Worm (Caenorhabditis elegans) whole organism, L3 larva: ENCODE results near the gene T16H12.2.

Source experiments
- ZK546.5 ChIP-seq: sonication (generic microtip); optimal IDR thresholded peaks from 2 replicates; lab custom pipeline; 2017; ENCODE audit warnings: missing biosample characterization, missing genetic modification characterization
- aly-2 ChIP-seq: fragments of 150-350 bp; optimal IDR thresholded peaks from 2 replicates; lab custom pipeline; 2014; ENCODE audit warnings: missing biosample characterization, missing genetic modification characterization
- ama-1 ChIP-seq: fragments of 150-350 bp; optimal IDR thresholded peaks from 2 replicates; lab custom pipeline; 2018
- ceh-28 ChIP-seq: fragments of 150-350 bp; optimal IDR thresholded peaks from 2 replicates; lab custom pipeline; 2014; ENCODE audit warnings: missing biosample characterization, missing genetic modification reagents, missing genetic modification characterization
- ceh-82 ChIP-seq: fragments of 150-350 bp; optimal IDR thresholded peaks from 2 replicates; lab custom pipeline; 2014; ENCODE audit warnings: missing biosample characterization, missing genetic modification characterization
- ceh-9 ChIP-seq: sonication (generic microtip); optimal IDR thresholded peaks from 2 replicates; lab custom pipeline; 2018; ENCODE audit warnings: missing biosample characterization, missing genetic modification characterization
- daf-12 ChIP-seq: fragments of 150-350 bp; optimal IDR thresholded peaks from 2 replicates; lab custom pipeline; 2014; ENCODE audit warnings: missing biosample characterization, missing genetic modification reagents, missing genetic modification characterization
- egl-27 ChIP-seq: sonication (generic microtip); optimal IDR thresholded peaks from 4 replicates; lab custom pipeline; 2017; ENCODE audit warnings: missing biosample characterization, missing genetic modification reagents, missing genetic modification characterization
- egl-5 ChIP-seq: fragments of 150-350 bp; optimal IDR thresholded peaks from 2 replicates; lab custom pipeline; 2017; ENCODE audit warnings: missing biosample characterization, missing genetic modification reagents, missing genetic modification characterization, inconsistent platforms
- elt-1 ChIP-seq: fragments of 150-350 bp; optimal IDR thresholded peaks from 2 replicates; lab custom pipeline; 2014; ENCODE audit warnings: missing biosample characterization, missing genetic modification characterization
- elt-2 ChIP-seq: sonication (generic microtip); optimal IDR thresholded peaks from 2 replicates; lab custom pipeline; 2016; ENCODE audit warnings: missing genetic modification reagents, mild to moderate bottlenecking, missing genetic modification characterization, missing compliant biosample characterization
- elt-3 ChIP-seq, 3 experiments: fragments of 150-350 bp in 1 of 3; sonication (generic microtip) in 2 of 3; optimal IDR thresholded peaks; 2 replicates in 2 of 3; 4 replicates in 1 of 3; lab custom pipeline; 2014 to 2017; ENCODE audit warnings: missing biosample characterization in 3 of 3, missing genetic modification characterization in 3 of 3
- eor-1 ChIP-seq, 2 experiments: fragments of 150-350 bp; optimal IDR thresholded peaks; 2 replicates each; lab custom pipeline; 2014 to 2018; ENCODE audit warnings: missing biosample characterization in 2 of 2, missing genetic modification characterization in 2 of 2
- fkh-10 ChIP-seq: sonication (generic microtip); optimal IDR thresholded peaks from 2 replicates; lab custom pipeline; 2017; ENCODE audit warnings: missing biosample characterization, missing genetic modification reagents, missing genetic modification characterization
- fkh-2 ChIP-seq: fragments of 150-350 bp; optimal IDR thresholded peaks from 2 replicates; lab custom pipeline; 2014; ENCODE audit warnings: missing biosample characterization, missing genetic modification reagents, missing genetic modification characterization
- hmg-11 ChIP-seq: sonication (generic microtip); optimal IDR thresholded peaks from 2 replicates; lab custom pipeline; 2016; ENCODE audit warnings: missing genetic modification characterization, missing compliant biosample characterization
- jun-1 ChIP-seq: fragments of 150-350 bp; optimal IDR thresholded peaks from 2 replicates; lab custom pipeline; 2014; ENCODE audit warnings: missing biosample characterization, missing genetic modification reagents, missing genetic modification characterization
- lin-15B ChIP-seq: fragments of 150-350 bp; optimal IDR thresholded peaks from 2 replicates; lab custom pipeline; 2014; ENCODE audit warnings: missing biosample characterization, missing genetic modification characterization
- lin-39 ChIP-seq: fragments of 150-350 bp; optimal IDR thresholded peaks from 2 replicates; lab custom pipeline; 2018; ENCODE audit warnings: missing biosample characterization, missing genetic modification reagents, missing genetic modification characterization
- lsy-12 ChIP-seq: sonication (generic microtip); optimal IDR thresholded peaks from 2 replicates; lab custom pipeline; 2016; ENCODE audit warnings: mild to moderate bottlenecking, missing genetic modification characterization, missing compliant biosample characterization
- mdl-1 ChIP-seq: fragments of 150-350 bp; optimal IDR thresholded peaks from 2 replicates; lab custom pipeline; 2014; ENCODE audit warnings: missing biosample characterization, missing genetic modification characterization
- mml-1 ChIP-seq: fragments of 150-350 bp; sonication (generic microtip); optimal IDR thresholded peaks from 3 replicates; lab custom pipeline; 2014; ENCODE audit warnings: missing biosample characterization, missing genetic modification characterization
- nfya-1 ChIP-seq: sonication (generic microtip); optimal IDR thresholded peaks from 2 replicates; lab custom pipeline; 2017; ENCODE audit warnings: missing genetic modification characterization, mild to moderate bottlenecking, missing compliant biosample characterization, antibody characterized with exemption, moderate library complexity; ENCODE audit not compliant: insufficient read depth
- nhr-11 ChIP-seq: fragments of 150-350 bp; optimal IDR thresholded peaks from 2 replicates; lab custom pipeline; 2014; ENCODE audit warnings: missing biosample characterization, missing genetic modification characterization
- nhr-12 ChIP-seq: fragments of 150-350 bp; optimal IDR thresholded peaks from 2 replicates; lab custom pipeline; 2014; ENCODE audit warnings: missing biosample characterization, missing genetic modification characterization
- nhr-237 ChIP-seq: fragments of 150-350 bp; optimal IDR thresholded peaks from 2 replicates; lab custom pipeline; 2014; ENCODE audit warnings: missing biosample characterization, missing genetic modification characterization
- nhr-28 ChIP-seq: fragments of 150-350 bp; optimal IDR thresholded peaks from 2 replicates; lab custom pipeline; 2014; ENCODE audit warnings: missing biosample characterization, missing genetic modification characterization
- nhr-77 ChIP-seq: fragments of 150-350 bp; optimal IDR thresholded peaks from 2 replicates; lab custom pipeline; 2014; ENCODE audit warnings: missing biosample characterization, missing genetic modification characterization
- pha-4 ChIP-seq: fragments of 150-350 bp; optimal IDR thresholded peaks from 2 replicates; lab custom pipeline; 2014; ENCODE audit warnings: missing biosample characterization, missing genetic modification reagents, missing genetic modification characterization
- sea-2 ChIP-seq: fragments of 150-350 bp; sonication (generic microtip); optimal IDR thresholded peaks from 4 replicates; lab custom pipeline; 2014; ENCODE audit warnings: missing biosample characterization, missing genetic modification reagents, missing genetic modification characterization
- skn-1 ChIP-seq: fragments of 150-350 bp; optimal IDR thresholded peaks from 2 replicates; lab custom pipeline; 2014; ENCODE audit warnings: missing biosample characterization, missing genetic modification characterization
- snpc-4 ChIP-seq: fragments of 150-350 bp; optimal IDR thresholded peaks from 2 replicates; lab custom pipeline; 2014; ENCODE audit warnings: missing biosample characterization, missing genetic modification characterization
- tbx-2 ChIP-seq: sonication (generic microtip); optimal IDR thresholded peaks from 2 replicates; lab custom pipeline; 2016; ENCODE audit warnings: mild to moderate bottlenecking, missing genetic modification characterization, missing compliant biosample characterization
- unc-39 ChIP-seq: sonication (generic microtip); optimal IDR thresholded peaks from 4 replicates; lab custom pipeline; 2017; ENCODE audit warnings: missing biosample characterization, missing genetic modification characterization
- unc-62 ChIP-seq: fragments of 150-350 bp; sonication (generic microtip); optimal IDR thresholded peaks from 4 replicates; lab custom pipeline; 2014; ENCODE audit warnings: missing biosample characterization, missing genetic modification reagents, missing genetic modification characterization
- zag-1 ChIP-seq: fragments of 150-350 bp; optimal IDR thresholded peaks from 2 replicates; lab custom pipeline; 2014; ENCODE audit warnings: missing biosample characterization, missing genetic modification characterization

Gene T16H12.2

DNA sequence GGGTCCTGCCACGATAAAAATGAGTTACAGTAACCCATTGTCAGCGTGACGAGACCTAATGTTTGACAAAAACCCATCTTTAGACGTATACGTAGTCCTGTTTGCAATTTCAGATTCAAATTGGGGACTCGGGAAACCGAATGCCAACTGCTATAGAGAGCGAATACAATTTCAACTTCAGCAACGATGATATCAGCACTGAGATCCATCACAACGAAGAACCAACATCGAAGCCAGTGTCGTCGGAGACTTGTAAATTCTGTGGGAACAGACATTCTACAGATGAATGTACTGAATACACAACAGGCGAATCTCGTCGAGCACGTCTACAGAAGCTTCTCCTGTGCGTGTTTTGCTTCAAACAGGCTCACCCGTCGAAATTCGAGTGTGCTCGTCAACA lies 509 bp upstream of the T16H12.2 start:
- TF ChIP-seq eor-1 (tag; optimal IDR thresholded peaks at IDR 0.05; lab: Kevin White, UChicago), result no peak
- no peak for TF ChIP-seq elt-3 (tag; optimal IDR thresholded peaks at IDR 0.05; lab: Kevin White, UChicago)
- no peak for TF ChIP-seq ZK546.5
- TF ChIP-seq egl-27 (tag; lab: Kevin White, UChicago), result no peak
- no peak for TF ChIP-seq ceh-82 (tag; lab: Kevin White, UChicago)
- TF ChIP-seq lsy-12 (tag; lab: Kevin White, UChicago), result no peak

DNA sequence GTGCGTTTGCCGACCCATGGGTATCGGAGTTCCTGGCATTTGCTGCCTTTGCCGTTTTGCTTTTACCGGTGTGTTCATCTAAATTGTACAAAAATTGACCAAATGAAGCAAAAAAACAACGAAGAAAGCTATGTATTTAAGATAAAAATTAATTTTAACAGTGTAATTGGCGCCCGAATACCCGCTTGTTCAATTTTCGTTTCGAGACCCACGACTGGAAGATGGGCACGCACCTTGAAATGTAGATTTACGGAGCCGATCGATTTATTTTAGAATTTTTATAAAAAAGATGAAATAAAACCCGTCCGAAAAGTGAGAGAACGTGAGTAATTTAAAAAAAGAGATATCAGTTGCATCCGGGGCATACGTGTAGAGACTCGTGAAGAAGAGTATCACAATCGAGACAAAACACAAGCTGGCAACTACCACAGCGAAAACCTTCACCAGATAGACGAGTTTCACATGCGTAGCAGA lies 2.5 kb downstream of the T16H12.2 start, which contains the start of gene hal-2:
Gene hal-2, minus strand, starts transcription at position 424 of the 474 bp plus-strand sequence.
- TF ChIP-seq elt-3 (tag; optimal IDR thresholded peaks at IDR 0.05; lab: Kevin White, UChicago) (no peak), egl-5 (tag; lab: Kevin White, UChicago) (no peak), lin-39 (tag; lab: Kevin White, UChicago) (no peak), sea-2 (GFP tag; lab: Kevin White, UChicago) (no peak), elt-1 (tag; lab: Kevin White, UChicago) (no peak), unc-39 (tag; lab: Kevin White, UChicago) (no peak), nhr-28 (tag; lab: Kevin White, UChicago) (no peak), ceh-82 (tag; lab: Kevin White, UChicago) (no peak), fkh-10 (GFP tag; lab: Kevin White, UChicago) (no peak), ceh-9 (no peak), zag-1 (tag; lab: Kevin White, UChicago) (no peak), skn-1 (tag; lab: Kevin White, UChicago) (no peak), aly-2 (tag; lab: Kevin White, UChicago) (no peak), nhr-77 (tag; lab: Kevin White, UChicago) (no peak), ceh-28 (tag; lab: Kevin White, UChicago) (no peak), elt-2 (tag; lab: Kevin White, UChicago) (no peak), jun-1 (tag; lab: Kevin White, UChicago) (no peak), fkh-2 (tag; lab: Kevin White, UChicago) (no peak)
- TF ChIP-seq, all 47 proteins: peak for 0

DNA sequence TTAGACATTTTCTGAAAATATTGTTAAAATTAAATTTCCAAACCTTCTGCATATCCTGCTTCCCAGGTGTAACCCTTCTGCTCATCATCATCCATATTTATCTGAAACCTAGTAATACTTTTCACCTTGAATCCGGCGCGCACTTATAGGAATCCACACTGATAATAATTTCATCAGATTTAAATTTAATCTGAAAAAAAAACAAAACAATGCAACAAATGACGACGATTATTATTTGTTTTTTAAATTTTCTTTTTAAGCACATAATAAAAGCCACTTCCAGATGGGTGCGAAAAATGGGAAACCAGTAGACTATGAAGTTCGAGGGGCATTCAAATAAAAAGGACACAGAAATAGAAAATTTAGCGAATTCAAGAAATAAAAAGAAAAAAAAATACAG lies 4.6 kb downstream of the T16H12.2 start, which contains the start of gene gtf-2H2C:
Gene gtf-2H2C, minus strand, starts transcription at position 101 of the 400 bp plus-strand sequence.
- TF ChIP-seq fkh-10 (GFP tag; lab: Kevin White, UChicago) (no peak), snpc-4 (tag; lab: Kevin White, UChicago) (no peak), lsy-12 (tag; lab: Kevin White, UChicago) (no peak), mdl-1 (tag; lab: Kevin White, UChicago) (no peak), nhr-77 (tag; lab: Kevin White, UChicago) (no peak), jun-1 (tag; lab: Kevin White, UChicago) (no peak), unc-62 (GFP tag; lab: Kevin White, UChicago) (no peak), ceh-28 (tag; lab: Kevin White, UChicago) (no peak), tbx-2 (tag; lab: Kevin White, UChicago) (no peak), zag-1 (tag; lab: Kevin White, UChicago) (no peak), daf-12 (tag; lab: Kevin White, UChicago) (no peak), elt-2 (tag; lab: Kevin White, UChicago) (no peak), ceh-82 (tag; lab: Kevin White, UChicago) (no peak), nhr-11 (tag; lab: Kevin White, UChicago) (no peak), mml-1 (tag; lab: Kevin White, UChicago) (no peak), nhr-12 (tag; lab: Kevin White, UChicago) (no peak), egl-5 (tag; lab: Kevin White, UChicago) (no peak), egl-27 (tag; lab: Kevin White, UChicago) (no peak), sea-2 (GFP tag; lab: Kevin White, UChicago) (no peak)

DNA sequence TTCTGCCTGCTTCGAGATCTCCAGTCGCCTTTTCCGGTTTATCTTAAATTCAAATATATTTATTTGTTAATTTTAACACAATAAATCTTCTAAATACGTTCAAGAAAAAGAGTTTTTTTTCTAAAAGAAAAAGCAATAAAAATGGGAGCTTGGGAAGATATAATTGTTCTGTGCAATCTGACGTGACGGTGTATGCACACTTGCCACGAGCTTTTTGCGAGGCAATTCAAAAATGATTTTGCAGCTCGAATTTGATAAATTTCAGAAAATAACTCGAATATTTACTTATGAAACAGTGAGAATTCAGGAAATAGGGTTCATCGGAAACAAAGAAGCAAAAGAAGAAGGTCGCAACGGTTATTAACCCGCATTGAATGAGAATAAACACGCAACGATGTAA lies 7.0 kb downstream of the T16H12.2 start:
- TF ChIP-seq tbx-2 (tag; lab: Kevin White, UChicago), result no peak
- TF ChIP-seq mml-1 (tag; lab: Kevin White, UChicago), result no peak
- TF ChIP-seq lsy-12 (tag; lab: Kevin White, UChicago), result peak; percentile 30
- no peak for TF ChIP-seq ama-1 (lab: Kevin White, UChicago)
- no peak for TF ChIP-seq unc-39 (tag; lab: Kevin White, UChicago)
- no peak for TF ChIP-seq elt-3 (tag; optimal IDR thresholded peaks at IDR 0.05; lab: Kevin White, UChicago)
- TF ChIP-seq skn-1 (tag; lab: Kevin White, UChicago), result no peak
- TF ChIP-seq nfya-1, result peak; percentile 22
- TF ChIP-seq ceh-9, result no peak
- peak; percentile 12 for TF ChIP-seq lin-15B (tag; lab: Kevin White, UChicago)
- TF ChIP-seq pha-4, result peak; percentile 43
- TF ChIP-seq hmg-11 (tag; lab: Kevin White, UChicago), result no peak
- no peak for TF ChIP-seq egl-27 (tag; lab: Kevin White, UChicago)
- no peak for TF ChIP-seq elt-1 (tag; lab: Kevin White, UChicago)
- TF ChIP-seq elt-2 (tag; lab: Kevin White, UChicago), result no peak
- TF ChIP-seq nhr-12 (tag; lab: Kevin White, UChicago), result no peak
- TF ChIP-seq nhr-237 (tag; lab: Kevin White, UChicago), result no peak
- no peak for TF ChIP-seq nhr-28 (tag; lab: Kevin White, UChicago)
